Worm (Caenorhabditis elegans) whole organism, L4/young adult: ENCODE data around the gene E04F6.10.
A peak's percentile ranks its signal among the peaks of the same experiment; 100 is the strongest.

Source experiments
- W03F9.2 ChIP-seq: fragments of 150-350 bp; optimal IDR thresholded peaks from 2 replicates; lab custom pipeline; 2014; ENCODE audit warnings: missing biosample characterization, missing genetic modification characterization
- dao-5 ChIP-seq: sonication (generic microtip); optimal IDR thresholded peaks from 2 replicates; lab custom pipeline; 2016; ENCODE audit warnings: missing genotype, missing genetic modification characterization, moderate library complexity, missing compliant biosample characterization
- him-1 ChIP-seq: sonication (generic microtip); optimal IDR thresholded peaks from 2 replicates; lab custom pipeline; 2016; ENCODE audit warnings: missing genotype, missing genetic modification reagents, missing genetic modification characterization, missing compliant biosample characterization

DNA sequence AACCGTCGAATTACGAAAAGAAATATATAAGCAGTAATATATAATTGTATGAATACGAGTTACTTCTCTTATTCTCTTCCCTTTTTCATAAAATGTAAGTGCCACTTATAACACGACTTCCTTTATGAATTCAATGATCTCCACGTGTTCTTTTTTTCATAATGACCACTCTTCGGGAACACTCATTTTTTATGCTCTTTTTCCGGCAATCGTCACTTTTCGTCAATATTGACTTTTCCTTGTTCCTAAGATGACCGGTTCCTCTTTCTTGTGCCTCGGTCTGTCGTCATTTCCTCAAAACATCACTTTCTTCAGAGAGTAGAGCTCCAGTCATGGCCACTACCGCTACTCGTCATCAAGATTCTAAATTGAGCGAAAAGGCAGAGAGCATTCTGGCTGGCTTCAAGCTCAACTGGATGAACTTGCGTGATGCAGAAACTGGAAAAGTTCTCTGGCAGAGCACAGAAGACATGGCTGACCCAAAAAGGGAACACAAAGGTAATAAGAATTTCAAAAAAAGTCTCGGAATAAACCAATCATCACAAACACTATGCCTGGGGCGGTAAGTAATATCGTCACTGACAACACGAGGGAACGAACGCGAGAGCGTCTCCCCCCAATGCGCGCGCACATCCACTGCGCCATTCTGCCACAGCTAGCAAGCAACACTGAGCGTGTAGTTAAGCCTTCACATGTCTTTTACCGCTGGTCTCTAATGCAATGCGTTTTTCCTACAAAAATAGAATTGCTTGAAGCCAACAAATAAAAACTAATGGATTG, 33.3 kb downstream of the E04F6.10 start, which contains the start of gene pdl-1:
- TF ChIP-seq him-1 (tag; lab: Kevin White, UChicago) (peak; percentile 80), W03F9.2 (tag; lab: Kevin White, UChicago) (peak; percentile 51), dao-5 (tag; lab: Kevin White, UChicago) (peak; percentile 94)
